Worm (Caenorhabditis elegans) whole organism, midembryonic: ENCODE data around the gene D1046.4.

Source experiments
- T22C8.4 ChIP-seq: fragments of 200-800 bp; sonication (Bioruptor generic); IDR thresholded peaks from 2 replicates; pipeline ENCODE4 v1.3.6; 2022; ENCODE audit warnings: missing genetic modification characterization, missing compliant biosample characterization
- ref-1 ChIP-seq: fragments of 200-800 bp; sonication (Bioruptor generic); conservative IDR thresholded peaks from 2 replicates; pipeline ENCODE4 v1.3.6; 2022; ENCODE audit warnings: missing genetic modification reagents, missing genetic modification characterization, missing compliant biosample characterization
- ztf-23 ChIP-seq: fragments of 200-800 bp; sonication (Bioruptor generic); IDR thresholded peaks from 2 replicates; pipeline ENCODE4 v1.3.6; 2022; ENCODE audit warnings: missing genetic modification reagents, missing genetic modification characterization, missing compliant biosample characterization

- no peak for TF ChIP-seq ztf-23
- no peak for TF ChIP-seq T22C8.4
- no peak for TF ChIP-seq ref-1 (GFP tag; lab: Robert Waterston, UW)
These were observed 42.5 kb upstream of the D1046.4 start, which contains the start of gene spr-2 for ce11 chrIV:8891131-8891530.
